Worm (Caenorhabditis elegans): ENCODE results near the gene C49G7.7.

- TF ChIP-seq zag-1 (tag; optimal IDR thresholded peaks at IDR 0.05): no peak
- TF ChIP-seq unc-39 (tag; optimal IDR thresholded peaks at IDR 0.05): no peak
- no peak for TF ChIP-seq nhr-23 (tag; optimal IDR thresholded peaks at IDR 0.05)
Observed at ce11 chrV:4080546-4080945, 46.3 kb downstream of the C49G7.7 start.

Data from whole organism, L2 larva.